Fruit fly (Drosophila melanogaster) whole organism, prepupa: ENCODE measurements around the gene CG3609.

Experiments used
- CG10631 ChIP-seq: fragments of 200-800 bp; sonication (Bioruptor generic); optimal IDR thresholded peaks from 2 replicates; lab custom pipeline; 2016; ENCODE audit warnings: missing biosample characterization, missing genetic modification characterization
- CG11902 ChIP-seq: fragments of 200-800 bp; sonication (Bioruptor generic); optimal IDR thresholded peaks from 3 replicates; lab custom pipeline; 2016; ENCODE audit warnings: missing biosample characterization, missing genetic modification characterization
- CG6163 ChIP-seq: fragments of 200-800 bp; sonication (Bioruptor generic); IDR thresholded peaks from 3 replicates; pipeline ENCODE4 v1.3.6; 2022; ENCODE audit warnings: missing biosample characterization, missing genetic modification characterization
- CG8632 ChIP-seq: fragments of 200-800 bp; sonication (Bioruptor generic); optimal IDR thresholded peaks from 3 replicates; lab custom pipeline; 2016; ENCODE audit warnings: missing biosample characterization, missing genetic modification characterization
- Hr39 ChIP-seq: fragments of 200-800 bp; sonication (Bioruptor generic); optimal IDR thresholded peaks from 2 replicates; lab custom pipeline; 2016; ENCODE audit warnings: missing biosample characterization, missing genetic modification characterization
- Sox14 ChIP-seq: fragments of 200-800 bp; sonication (Bioruptor generic); optimal IDR thresholded peaks from 3 replicates; lab custom pipeline; 2016; ENCODE audit warnings: missing biosample characterization, missing genetic modification characterization
- net ChIP-seq: fragments of 200-800 bp; sonication (Bioruptor generic); optimal IDR thresholded peaks from 3 replicates; lab custom pipeline; 2016; ENCODE audit warnings: missing biosample characterization, missing genetic modification characterization

DNA sequence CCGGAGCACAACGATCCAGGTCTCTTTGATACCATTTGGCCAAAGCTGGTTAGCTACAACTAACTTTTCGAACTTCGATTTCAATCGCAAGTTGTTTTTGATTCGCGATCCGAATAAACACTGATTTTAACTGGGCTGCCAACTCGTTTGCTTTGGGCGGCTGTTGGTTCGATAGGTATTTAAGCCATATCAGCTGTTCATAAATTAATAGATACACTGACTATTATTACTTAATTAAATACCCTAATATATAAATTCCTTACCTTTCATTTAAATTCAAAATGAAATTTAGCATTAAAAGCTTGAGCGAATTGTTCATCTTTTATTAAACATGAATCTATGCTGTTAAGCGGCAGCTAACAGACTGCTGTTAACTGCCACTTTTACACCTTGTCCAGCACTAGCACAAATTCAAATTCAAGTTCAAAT is 17.2 kb downstream of the CG3609 start, which contains the start of gene CG9967:
- no peak for TF ChIP-seq CG11902
- TF ChIP-seq Sox14, result no peak
- no peak for TF ChIP-seq CG8632
- TF ChIP-seq Hr39 (GFP tag; lab: Kevin White, UChicago), result no peak
- TF ChIP-seq net (GFP tag; lab: Kevin White, UChicago), result no peak
- no peak for TF ChIP-seq CG10631
- no peak for TF ChIP-seq CG6163 (GFP tag; lab: Robert Waterston, UW)
